Worm (Caenorhabditis elegans): Measurements from ENCODE around the gene unk-1.

ce11 chrX:8003663-8004062 lies 11.1 kb upstream of the unk-1 start, which contains the start of the genes F45E1.1 and F45E1.2:
- TF ChIP-seq fkh-2 (tag; optimal IDR thresholded peaks at IDR 0.05) (no peak), ceh-9 (tag; optimal IDR thresholded peaks at IDR 0.05) (no peak), elt-3 (tag; optimal IDR thresholded peaks at IDR 0.05) (no peak), nhr-76 (tag; optimal IDR thresholded peaks at IDR 0.05) (no peak), nhr-23 (tag; optimal IDR thresholded peaks at IDR 0.05) (no peak), jun-1 (tag; optimal IDR thresholded peaks at IDR 0.05) (no peak), skn-1 (tag; optimal IDR thresholded peaks at IDR 0.05) (no peak), lin-15B (tag; optimal IDR thresholded peaks at IDR 0.05) (no peak), zag-1 (tag; optimal IDR thresholded peaks at IDR 0.05) (no peak), ztf-11 (tag; optimal IDR thresholded peaks at IDR 0.05) (no peak)

Measured in whole organism, L3 larva.